Worm (Caenorhabditis elegans): ENCODE results near the gene atg-9.
A peak's percentile ranks its signal among the peaks of the same experiment; 100 is the strongest.

The atg-9 gene

ce11 chrV:384511-384910, 35.3 kb downstream of the atg-9 start:
- TF ChIP-seq dve-1 (tag; optimal IDR thresholded peaks at IDR 0.05; ENCODE audit: insufficient read depth) (peak; percentile 82), daf-16 (GFP tag; optimal IDR thresholded peaks at IDR 0.05) (no peak), daf-16 (tag; optimal IDR thresholded peaks at IDR 0.05) (peak; percentile 66), dmd-6 (GFP tag; IDR thresholded peaks at IDR 0.05) (peak; percentile 70), nhr-28 (tag; optimal IDR thresholded peaks at IDR 0.05) (peak; percentile 78), pqm-1 (tag; optimal IDR thresholded peaks at IDR 0.05) (peak; percentile 73), hlh-11 (tag; optimal IDR thresholded peaks at IDR 0.05) (peak; percentile 21), lsy-2 (tag; optimal IDR thresholded peaks at IDR 0.05) (peak in 1 of 2 experiments; percentile 16), lin-13 (GFP tag; optimal IDR thresholded peaks at IDR 0.05) (no peak), nhr-6 (tag; optimal IDR thresholded peaks at IDR 0.05) (no peak)

- TF ChIP-seq egl-27 (tag; optimal IDR thresholded peaks at IDR 0.05): no peak
- TF ChIP-seq dmd-8 (GFP tag; IDR thresholded peaks at IDR 0.05): no peak
- TF ChIP-seq saeg-2 (GFP tag; IDR thresholded peaks at IDR 0.05): no peak
- TF ChIP-seq Y105C5A.15 (GFP tag; IDR thresholded peaks at IDR 0.05): no peak
- no peak for TF ChIP-seq ztf-7 (tag; optimal IDR thresholded peaks at IDR 0.05)
- TF ChIP-seq pha-4 (GFP tag; IDR thresholded peaks at IDR 0.05): no peak
- no peak for TF ChIP-seq pha-4 (tag; optimal IDR thresholded peaks at IDR 0.05)
- no peak for TF ChIP-seq daf-12 (tag; optimal IDR thresholded peaks at IDR 0.05)
- no peak for TF ChIP-seq nhr-237 (tag; optimal IDR thresholded peaks at IDR 0.05)
- TF ChIP-seq aha-1 (tag): no peak
- no peak for TF ChIP-seq ctbp-1 (GFP tag; IDR thresholded peaks at IDR 0.05)
- TF ChIP-seq daf-19 (GFP tag; conservative IDR thresholded peaks at IDR 0.05): no peak
- no peak for TF ChIP-seq nhr-42 (GFP tag; IDR thresholded peaks at IDR 0.05)
- no peak for TF ChIP-seq dpl-1 (GFP tag; optimal IDR thresholded peaks at IDR 0.05)
- TF ChIP-seq F44E2.7 (GFP tag; IDR thresholded peaks at IDR 0.05): no peak
- TF ChIP-seq snpc-4 (tag; optimal IDR thresholded peaks at IDR 0.05): no peak
- no peak for TF ChIP-seq F49E8.2 (tag; optimal IDR thresholded peaks at IDR 0.05; ENCODE audit: borderline replicate concordance)
- no peak for TF ChIP-seq Y75B8A.6 (GFP tag; IDR thresholded peaks at IDR 0.05)
- TF ChIP-seq ceh-32 (tag; optimal IDR thresholded peaks at IDR 0.05; ENCODE audit: poor library complexity): no peak
- no peak for TF ChIP-seq tag-97 (GFP tag; IDR thresholded peaks at IDR 0.05)
- TF ChIP-seq ces-1 (GFP tag; optimal IDR thresholded peaks at IDR 0.05): no peak
- no peak for TF ChIP-seq ceh-20 (GFP tag; IDR thresholded peaks at IDR 0.05)
- TF ChIP-seq lin-15B (tag; optimal IDR thresholded peaks at IDR 0.05): no peak
- TF ChIP-seq unc-39 (tag; optimal IDR thresholded peaks at IDR 0.05): no peak
- no peak for TF ChIP-seq nhr-11 (tag; optimal IDR thresholded peaks at IDR 0.05)
- TF ChIP-seq gei-8 (GFP tag; optimal IDR thresholded peaks at IDR 0.05): no peak
- TF ChIP-seq unc-130 (GFP tag; optimal IDR thresholded peaks at IDR 0.05): no peak
- no peak for TF ChIP-seq rbr-2 (tag; optimal IDR thresholded peaks at IDR 0.05)
- no peak for TF ChIP-seq zag-1 (tag; optimal IDR thresholded peaks at IDR 0.05)
- no peak for TF ChIP-seq egl-43 (GFP tag; IDR thresholded peaks at IDR 0.05)
- TF ChIP-seq nhr-76 (tag; optimal IDR thresholded peaks at IDR 0.05): no peak
- TF ChIP-seq ama-1 (optimal IDR thresholded peaks at IDR 0.05): no peak
- no peak for TF ChIP-seq fos-1 (tag; optimal IDR thresholded peaks at IDR 0.05)
- TF ChIP-seq unc-62 (GFP tag; optimal IDR thresholded peaks at IDR 0.05 in 1 of 2): no peak
- TF ChIP-seq unc-62 (tag; optimal IDR thresholded peaks at IDR 0.05): no peak
- TF ChIP-seq cey-2 (tag; optimal IDR thresholded peaks at IDR 0.05; ENCODE audit: borderline replicate concordance, insufficient read depth): no peak
- no peak for TF ChIP-seq F26F4.8 (GFP tag; conservative IDR thresholded peaks at IDR 0.05)
- TF ChIP-seq set-16 (GFP tag; IDR thresholded peaks at IDR 0.05): no peak
- no peak for TF ChIP-seq lin-29 (GFP tag; IDR thresholded peaks at IDR 0.05)
- TF ChIP-seq lin-1 (GFP tag; IDR thresholded peaks at IDR 0.05): no peak
- no peak for TF ChIP-seq lim-7 (GFP tag; IDR thresholded peaks at IDR 0.05)
- TF ChIP-seq lin-38 (GFP tag; IDR thresholded peaks at IDR 0.05): no peak
- TF ChIP-seq nhr-77 (tag; optimal IDR thresholded peaks at IDR 0.05): peak; percentile 86
- TF ChIP-seq tra-1 (GFP tag; IDR thresholded peaks at IDR 0.05): 0 out of 2 replicates have a peak, but pooled peaks have one; percentile 34
These were observed 36.3 kb downstream of the atg-9 start, which contains the start of gene lipl-5 for ce11 chrV:385488-385887. Gene lipl-5 (plus strand): TSS chrV:385746.

Measured in whole organism, L4 larva.